Worm (Caenorhabditis elegans) whole organism, L2 larva: ENCODE results near the gene C54E10.10.

Experiments
- ceh-82 ChIP-seq: fragments of 150-350 bp; optimal IDR thresholded peaks from 2 replicates; lab custom pipeline; 2014; ENCODE audit warnings: missing biosample characterization, missing genetic modification characterization
- egl-27 ChIP-seq: sonication (generic microtip); optimal IDR thresholded peaks from 3 replicates; lab custom pipeline; 2017; ENCODE audit warnings: missing biosample characterization, missing genetic modification reagents, missing genetic modification characterization
- fos-1 ChIP-seq: fragments of 150-350 bp; optimal IDR thresholded peaks from 2 replicates; lab custom pipeline; 2014; ENCODE audit warnings: missing biosample characterization, missing genetic modification characterization
- lin-11 ChIP-seq: fragments of 150-350 bp; sonication (generic microtip); optimal IDR thresholded peaks from 2 replicates; lab custom pipeline; 2014; ENCODE audit warnings: missing biosample characterization, missing genetic modification characterization, inconsistent platforms, mixed read lengths
- mab-5 ChIP-seq: fragments of 150-350 bp; optimal IDR thresholded peaks from 2 replicates; lab custom pipeline; 2014; ENCODE audit warnings: missing biosample characterization, missing genetic modification characterization
- mbf-1 ChIP-seq: sonication (generic microtip); optimal IDR thresholded peaks from 2 replicates; lab custom pipeline; 2017; ENCODE audit warnings: missing biosample characterization, missing genetic modification characterization
- nhr-12 ChIP-seq: fragments of 150-350 bp; optimal IDR thresholded peaks from 2 replicates; lab custom pipeline; 2014; ENCODE audit warnings: missing biosample characterization, missing genetic modification characterization
- nhr-23 ChIP-seq: fragments of 150-350 bp; optimal IDR thresholded peaks from 2 replicates; lab custom pipeline; 2014; ENCODE audit warnings: missing biosample characterization, missing genetic modification reagents, missing genetic modification characterization
- nhr-237 ChIP-seq: fragments of 150-350 bp; optimal IDR thresholded peaks from 2 replicates; lab custom pipeline; 2014; ENCODE audit warnings: missing biosample characterization, missing genetic modification characterization
- unc-62 ChIP-seq: fragments of 150-350 bp; optimal IDR thresholded peaks from 2 replicates; lab custom pipeline; 2014; ENCODE audit warnings: missing biosample characterization, missing genetic modification reagents, missing genetic modification characterization
- ztf-11 ChIP-seq: sonication (generic microtip); optimal IDR thresholded peaks from 2 replicates; lab custom pipeline; 2017; ENCODE audit warnings: missing biosample characterization, missing genetic modification characterization

ce11 chrV:18761078-18761477 lies 42.1 kb downstream of the C54E10.10 start, which contains the start of gene F11D11.4:
- TF ChIP-seq egl-27 (tag; lab: Kevin White, UChicago) (no peak), unc-62 (GFP tag; lab: Kevin White, UChicago) (no peak), ztf-11 (tag; lab: Kevin White, UChicago) (no peak), lin-11 (no peak), nhr-12 (tag; lab: Kevin White, UChicago) (no peak), ceh-82 (tag; lab: Kevin White, UChicago) (no peak), mab-5 (tag; lab: Kevin White, UChicago) (no peak), nhr-237 (no peak), nhr-23 (tag; lab: Kevin White, UChicago) (no peak), fos-1 (tag; lab: Kevin White, UChicago) (no peak), mbf-1 (no peak)
